Worm (Caenorhabditis elegans) whole organism, young adult: ENCODE measurements around the gene Y45G5AM.6.

Experiments used
- B0261.1 ChIP-seq: sonication (generic microtip); optimal IDR thresholded peaks from 2 replicates; lab custom pipeline; 2016; ENCODE audit warnings: mild to moderate bottlenecking, missing genetic modification characterization, moderate library complexity, missing compliant biosample characterization
- B0336.3 ChIP-seq: fragments of 200-800 bp; sonication (Bioruptor generic); IDR thresholded peaks from 2 replicates; pipeline ENCODE4 v1.3.6; 2022; ENCODE audit warnings: missing genetic modification characterization, missing compliant biosample characterization
- F37B4.10 ChIP-seq: fragments of 200-800 bp; sonication (Bioruptor generic); IDR thresholded peaks from 2 replicates; pipeline ENCODE4 v1.3.6; 2022; ENCODE audit warnings: missing genetic modification characterization, missing compliant biosample characterization
- F52B5.7 ChIP-seq: sonication (generic microtip); optimal IDR thresholded peaks from 2 replicates; lab custom pipeline; 2016; ENCODE audit warnings: mild to moderate bottlenecking, missing genetic modification characterization, missing compliant biosample characterization
- Y53G8AR.9 ChIP-seq: fragments of 200-800 bp; sonication (Bioruptor generic); conservative IDR thresholded peaks from 2 replicates; pipeline ENCODE4 v1.3.6; 2022; ENCODE audit warnings: missing genetic modification reagents, missing genetic modification characterization, missing compliant biosample characterization
- Y95B8A.8 ChIP-seq: fragments of 200-800 bp; sonication (Bioruptor generic); IDR thresholded peaks from 2 replicates; pipeline ENCODE4 v1.3.6; 2022; ENCODE audit warnings: missing genetic modification reagents, missing genetic modification characterization, missing compliant biosample characterization
- aptf-3 ChIP-seq: fragments of 200-800 bp; sonication (Bioruptor generic); IDR thresholded peaks from 2 replicates; pipeline ENCODE4 v1.3.6; 2022; ENCODE audit warnings: missing genetic modification characterization, missing compliant biosample characterization
- atf-7 ChIP-seq: sonication (generic microtip); optimal IDR thresholded peaks from 2 replicates; lab custom pipeline; 2017; ENCODE audit warnings: mild to moderate bottlenecking, missing genetic modification characterization, missing compliant biosample characterization
- athp-1 ChIP-seq: sonication (generic microtip); optimal IDR thresholded peaks from 2 replicates; lab custom pipeline; 2017; ENCODE audit warnings: mild to moderate bottlenecking, missing genetic modification characterization, missing compliant biosample characterization
- attf-5 ChIP-seq: fragments of 200-800 bp; sonication (Bioruptor generic); optimal IDR thresholded peaks from 2 replicates; lab custom pipeline; 2018; ENCODE audit warnings: mild to moderate bottlenecking, missing genetic modification characterization, missing compliant biosample characterization
- bed-2 ChIP-seq: fragments of 200-800 bp; sonication (Bioruptor generic); IDR thresholded peaks from 2 replicates; pipeline ENCODE4 v1.3.6; 2022; ENCODE audit warnings: missing genetic modification reagents, missing genetic modification characterization, missing compliant biosample characterization
- cebp-2 ChIP-seq: fragments of 200-800 bp; sonication (Bioruptor generic); IDR thresholded peaks from 2 replicates; pipeline ENCODE4 v1.3.6; 2022; ENCODE audit warnings: missing genetic modification characterization, missing compliant biosample characterization
- ceh-100 ChIP-seq: fragments of 200-800 bp; sonication (Bioruptor generic); IDR thresholded peaks from 2 replicates; pipeline ENCODE4 v1.3.6; 2022; ENCODE audit warnings: missing genetic modification reagents, missing genetic modification characterization, missing compliant biosample characterization
- ceh-40 ChIP-seq: fragments of 200-800 bp; sonication (Bioruptor generic); IDR thresholded peaks from 2 replicates; pipeline ENCODE4 v1.3.6; 2022; ENCODE audit warnings: missing genetic modification characterization, missing compliant biosample characterization
- ceh-79 ChIP-seq: sonication (generic microtip); optimal IDR thresholded peaks from 2 replicates; lab custom pipeline; 2017; ENCODE audit warnings: mild to moderate bottlenecking, missing genetic modification characterization, missing compliant biosample characterization
- dox-1 ChIP-seq: fragments of 200-800 bp; sonication (Bioruptor generic); IDR thresholded peaks from 2 replicates; pipeline ENCODE4 v1.3.6; 2022; ENCODE audit warnings: missing genetic modification reagents, missing genetic modification characterization, missing compliant biosample characterization
- dpl-1 ChIP-seq: fragments of 150-350 bp; optimal IDR thresholded peaks from 2 replicates; lab custom pipeline; 2014; ENCODE audit warnings: missing biosample characterization, missing genetic modification reagents, missing genetic modification characterization
- ekl-4 ChIP-seq: fragments of 200-800 bp; sonication (Bioruptor generic); IDR thresholded peaks from 2 replicates; pipeline ENCODE4 v1.3.6; 2022; ENCODE audit warnings: missing genetic modification reagents, missing genetic modification characterization, missing compliant biosample characterization
- him-1 ChIP-seq: sonication (generic microtip); optimal IDR thresholded peaks from 2 replicates; lab custom pipeline; 2016; ENCODE audit warnings: missing genotype, missing genetic modification reagents, missing genetic modification characterization, missing compliant biosample characterization
- lin-35 ChIP-seq, 3 experiments: fragments of 150-350 bp in 2 of 3; sonication (generic microtip) in 1 of 3; optimal IDR thresholded peaks; 2 replicates each; lab custom pipeline; 2014 to 2018; ENCODE audit warnings: missing biosample characterization in 3 of 3, missing genetic modification characterization in 3 of 3, missing genetic modification reagents in 3 of 3
- madf-10 ChIP-seq: sonication (generic microtip); optimal IDR thresholded peaks from 2 replicates; lab custom pipeline; 2016; ENCODE audit warnings: mild to moderate bottlenecking, missing genetic modification characterization, missing compliant biosample characterization
- madf-6 ChIP-seq: fragments of 200-800 bp; sonication (Bioruptor generic); IDR thresholded peaks from 2 replicates; pipeline ENCODE4 v1.3.6; 2022; ENCODE audit warnings: missing genetic modification reagents, missing genetic modification characterization, missing compliant biosample characterization
- mcd-1 ChIP-seq: fragments of 200-800 bp; sonication (Bioruptor generic); IDR thresholded peaks from 2 replicates; pipeline ENCODE4 v1.3.6; 2022; ENCODE audit warnings: missing genetic modification reagents, missing genetic modification characterization, missing compliant biosample characterization
- mel-28 ChIP-seq: sonication (generic microtip); optimal IDR thresholded peaks from 2 replicates; lab custom pipeline; 2016; ENCODE audit warnings: borderline replicate concordance, mild to moderate bottlenecking, missing genetic modification characterization, missing compliant biosample characterization
- nhr-80 ChIP-seq: sonication (generic microtip); optimal IDR thresholded peaks from 2 replicates; lab custom pipeline; 2016; ENCODE audit warnings: missing genetic modification characterization, missing compliant biosample characterization
- rcor-1 ChIP-seq: fragments of 200-800 bp; sonication (Bioruptor generic); IDR thresholded peaks from 2 replicates; pipeline ENCODE4 v1.3.6; 2022; ENCODE audit warnings: missing genetic modification reagents, missing genetic modification characterization, missing compliant biosample characterization
- repo-1 ChIP-seq: sonication (generic microtip); optimal IDR thresholded peaks from 2 replicates; lab custom pipeline; 2017; ENCODE audit warnings: mild to moderate bottlenecking, missing genetic modification characterization, missing compliant biosample characterization
- snpc-1.1 ChIP-seq: sonication (generic microtip); optimal IDR thresholded peaks from 2 replicates; lab custom pipeline; 2017; ENCODE audit warnings: missing genetic modification characterization, mild to moderate bottlenecking, missing compliant biosample characterization, antibody characterized with exemption, moderate library complexity, missing genotype, missing genetic modification reagents; ENCODE audit not compliant: insufficient read depth
- snpc-4 ChIP-seq, 5 experiments: fragments of 150-350 bp in 1 of 5; sonication (generic microtip) in 4 of 5; optimal IDR thresholded peaks; 2 replicates each; lab custom pipeline; 2014 to 2018; ENCODE audit warnings: missing genetic modification characterization in 5 of 5, missing biosample characterization in 3 of 5, antibody characterized with exemption in 2 of 5, mild to moderate bottlenecking in 2 of 5, missing compliant biosample characterization in 2 of 5, missing genotype in 2 of 5, moderate library complexity in 2 of 5, missing genetic modification reagents in 1 of 5
- tbp1 ChIP-seq: fragments of 200-800 bp; sonication (Bioruptor generic); optimal IDR thresholded peaks from 2 replicates; lab custom pipeline; 2018; ENCODE audit warnings: mild to moderate bottlenecking, missing genetic modification characterization, missing compliant biosample characterization
- tlf-1 ChIP-seq: fragments of 200-800 bp; sonication (Bioruptor generic); optimal IDR thresholded peaks from 2 replicates; lab custom pipeline; 2018; ENCODE audit warnings: mild to moderate bottlenecking, missing genetic modification characterization, missing compliant biosample characterization
- unc-62 ChIP-seq: fragments of 150-350 bp; optimal IDR thresholded peaks from 2 replicates; lab custom pipeline; 2014; ENCODE audit warnings: missing biosample characterization, missing genetic modification reagents, missing genetic modification characterization
- zfh-2 ChIP-seq: fragments of 200-800 bp; sonication (Bioruptor generic); conservative IDR thresholded peaks from 2 replicates; pipeline ENCODE4 v1.3.6; 2022; ENCODE audit warnings: missing genetic modification reagents, missing genetic modification characterization, missing compliant biosample characterization
- ztf-18 ChIP-seq: sonication (generic microtip); optimal IDR thresholded peaks from 2 replicates; lab custom pipeline; 2016; ENCODE audit warnings: missing genotype, mild to moderate bottlenecking, missing genetic modification characterization, missing compliant biosample characterization
- ztf-22 ChIP-seq: fragments of 200-800 bp; sonication (Bioruptor generic); optimal IDR thresholded peaks from 2 replicates; lab custom pipeline; 2018; ENCODE audit warnings: mild to moderate bottlenecking, missing genetic modification characterization, moderate library complexity, missing compliant biosample characterization
- ztf-26 ChIP-seq: sonication (generic microtip); optimal IDR thresholded peaks from 2 replicates; lab custom pipeline; 2017; ENCODE audit warnings: missing genetic modification characterization, missing compliant biosample characterization
- ztf-28 ChIP-seq: fragments of 200-800 bp; sonication (Bioruptor generic); IDR thresholded peaks from 2 replicates; pipeline ENCODE4 v1.3.6; 2022; ENCODE audit warnings: missing genetic modification reagents, missing genetic modification characterization, missing compliant biosample characterization

Y45G5AM.6 gene

DNA sequence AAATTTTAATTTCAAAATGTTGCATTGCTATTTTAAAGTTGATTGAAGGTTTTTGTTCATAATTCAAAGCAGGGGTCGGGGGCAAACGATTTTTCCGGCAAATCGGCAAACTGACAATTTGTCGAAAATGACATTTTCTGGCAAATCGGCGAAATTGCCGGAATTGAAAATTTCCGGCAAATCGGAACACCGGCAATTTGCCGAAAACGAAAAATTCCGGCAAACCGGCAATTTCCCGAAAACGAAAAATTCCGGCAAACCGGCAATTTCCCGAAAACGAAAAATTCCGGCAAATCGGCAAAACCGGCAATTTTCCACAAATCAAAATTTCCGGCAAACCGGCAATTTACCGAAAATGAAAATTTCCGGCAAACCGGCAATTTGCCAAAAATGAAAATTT lies 38.1 kb upstream of the Y45G5AM.6 start (continued):
- 0 out of 2 replicates have a peak, but pooled peaks have one; percentile 12 for TF ChIP-seq dox-1
- TF ChIP-seq B0336.3 (GFP tag; lab: Robert Waterston, UW): peak; percentile 70; the same call in 1 of the 2 replicates
- peak; percentile 62; the same call in 1 of the 2 replicates for TF ChIP-seq mcd-1 (GFP tag; lab: Robert Waterston, UW)
- TF ChIP-seq F52B5.7 (tag; lab: Kevin White, UChicago): no peak
- TF ChIP-seq aptf-3: peak; percentile 68; the same call in 1 of the 2 replicates
- peak; percentile 78; the same call in 1 of the 2 replicates for TF ChIP-seq Y53G8AR.9
- peak; percentile 45 for TF ChIP-seq madf-6 (GFP tag; lab: Robert Waterston, UW)
- TF ChIP-seq athp-1 (tag; lab: Kevin White, UChicago): peak; percentile 26
- TF ChIP-seq madf-10 (tag; lab: Kevin White, UChicago): no peak
- TF ChIP-seq cebp-2 (GFP tag; lab: Robert Waterston, UW): peak; percentile 70; the same call in 1 of the 2 replicates

DNA sequence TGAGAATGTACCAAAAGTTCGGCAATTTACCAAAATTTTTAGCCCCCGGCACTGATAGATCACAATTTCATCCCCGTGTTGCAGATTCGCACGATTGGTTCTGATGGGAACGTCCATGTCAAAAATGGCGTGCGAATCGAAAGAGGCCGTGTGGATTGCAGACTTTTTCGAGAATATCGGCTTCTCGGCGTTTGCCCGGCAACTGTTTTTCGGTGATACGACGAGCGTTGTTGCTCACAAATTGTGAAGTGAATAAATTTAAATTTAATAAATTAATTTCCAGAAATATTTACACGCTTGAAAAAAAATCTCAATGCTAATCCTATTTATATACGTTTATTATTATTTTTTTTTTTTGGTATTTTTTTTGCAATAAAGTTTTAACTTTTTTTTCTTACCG lies 37.5 kb upstream of the Y45G5AM.6 start:
- no peak for TF ChIP-seq attf-5 (GFP tag; lab: Kevin White, UChicago)
- TF ChIP-seq repo-1 (tag; lab: Kevin White, UChicago): peak; percentile 66
- peak; percentile 52 for TF ChIP-seq ztf-26 (tag; lab: Kevin White, UChicago)

DNA sequence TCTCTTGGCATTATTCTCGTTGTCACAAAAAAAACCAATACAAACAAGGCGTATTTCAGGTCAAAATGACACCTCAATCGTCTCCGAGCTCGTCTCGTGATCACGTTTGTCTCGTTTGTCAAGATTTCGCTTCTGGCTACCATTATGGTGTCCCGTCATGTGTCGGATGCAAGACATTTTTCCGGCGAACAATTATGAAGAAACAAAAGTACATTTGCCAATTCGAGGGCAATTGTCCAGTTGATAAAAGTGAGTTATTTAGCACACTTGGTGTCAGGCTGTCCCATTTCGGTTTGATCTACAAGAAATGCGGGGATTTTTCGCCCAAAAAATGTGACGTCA lies 35.0 kb upstream of the Y45G5AM.6 start, which contains the start of gene nhr-114:
Gene nhr-114 (plus strand): TSS at position 59 of the 342 bp plus-strand sequence.
- TF ChIP-seq atf-7 (tag; lab: Kevin White, UChicago): no peak
- TF ChIP-seq ceh-100 (GFP tag; lab: Robert Waterston, UW): no peak
- no peak for TF ChIP-seq him-1 (tag; lab: Kevin White, UChicago)
- TF ChIP-seq tlf-1 (GFP tag; lab: Kevin White, UChicago): no peak
- no peak for TF ChIP-seq mel-28 (tag; lab: Kevin White, UChicago)
- no peak for TF ChIP-seq F37B4.10 (GFP tag; lab: Robert Waterston, UW)
- TF ChIP-seq zfh-2 (GFP tag; lab: Robert Waterston, UW): no peak
- no peak for TF ChIP-seq bed-2 (GFP tag; lab: Robert Waterston, UW)
- TF ChIP-seq ceh-40 (GFP tag; lab: Robert Waterston, UW): no peak
- TF ChIP-seq unc-62 (GFP tag; lab: Kevin White, UChicago): no peak
- no peak for TF ChIP-seq ztf-22 (GFP tag; lab: Kevin White, UChicago)
- TF ChIP-seq B0261.1 (tag; lab: Kevin White, UChicago): no peak
- no peak for TF ChIP-seq ztf-18 (tag; lab: Kevin White, UChicago)
- TF ChIP-seq ekl-4 (GFP tag; lab: Robert Waterston, UW): no peak
- no peak for TF ChIP-seq ceh-79 (tag; lab: Kevin White, UChicago)
- TF ChIP-seq Y53G8AR.9: 0 out of 2 replicates have a peak, but pooled peaks have one; percentile 27
- TF ChIP-seq dpl-1: no peak
- no peak for TF ChIP-seq ztf-28 (GFP tag; lab: Robert Waterston, UW)
- TF ChIP-seq tbp1: no peak
- TF ChIP-seq snpc-1.1: no peak
- no peak for TF ChIP-seq Y95B8A.8 (GFP tag; lab: Robert Waterston, UW)
- TF ChIP-seq snpc-4 (GFP tag; optimal IDR thresholded peaks at IDR 0.05; lab: Kevin White, UChicago): no peak
- TF ChIP-seq snpc-4 (tag; optimal IDR thresholded peaks at IDR 0.05; lab: Kevin White, UChicago): peak in 2 of 4 experiments; percentile 16 to 78
- TF ChIP-seq nhr-80 (tag; lab: Kevin White, UChicago): peak; percentile 26
- TF ChIP-seq rcor-1 (GFP tag; lab: Robert Waterston, UW): no peak
- no peak for TF ChIP-seq lin-35 (GFP tag; optimal IDR thresholded peaks at IDR 0.05; lab: Kevin White, UChicago)
